Worm (Caenorhabditis elegans): Measurements from ENCODE around the gene W09D10.5.

Gene W09D10.5

ce11 chrIII:10720170-10720569, 8.8 kb upstream of the W09D10.5 start:
- TF ChIP-seq ekl-4 (GFP tag; IDR thresholded peaks at IDR 0.05), result peak; percentile 78
- TF ChIP-seq D2030.7 (GFP tag; IDR thresholded peaks at IDR 0.05), result no peak
- 0 out of 2 replicates have a peak, but pooled peaks have one; percentile 25 for TF ChIP-seq Y95B8A.8 (GFP tag; IDR thresholded peaks at IDR 0.05)
- TF ChIP-seq K12H6.12 (tag; optimal IDR thresholded peaks at IDR 0.05), result peak; percentile 72
- TF ChIP-seq hsf-1 (GFP tag; IDR thresholded peaks at IDR 0.05), result 0 out of 2 replicates have a peak, but pooled peaks have one; percentile 7
- peak; percentile 58 for TF ChIP-seq tbp1 (GFP tag; optimal IDR thresholded peaks at IDR 0.05)
- no peak for TF ChIP-seq snpc-3.4 (tag; optimal IDR thresholded peaks at IDR 0.05)
- TF ChIP-seq bed-2 (GFP tag; IDR thresholded peaks at IDR 0.05), result no peak
- peak; percentile 86 for TF ChIP-seq nfyb-1 (GFP tag; IDR thresholded peaks at IDR 0.05)
- TF ChIP-seq Y53G8AR.9 (GFP tag; conservative IDR thresholded peaks at IDR 0.05), result no peak
- TF ChIP-seq mel-28 (tag; optimal IDR thresholded peaks at IDR 0.05; ENCODE audit: borderline replicate concordance), result no peak
- no peak for TF ChIP-seq nfya-1 (tag; optimal IDR thresholded peaks at IDR 0.05; ENCODE audit: borderline replicate concordance, insufficient read depth)
- peak; percentile 83 for TF ChIP-seq somi-1 (GFP tag; optimal IDR thresholded peaks at IDR 0.05)
- peak; percentile 46 for TF ChIP-seq athp-1 (tag; optimal IDR thresholded peaks at IDR 0.05)
- TF ChIP-seq B0336.3 (GFP tag; IDR thresholded peaks at IDR 0.05), result peak; percentile 81
- no peak for TF ChIP-seq ztf-3 (GFP tag; optimal IDR thresholded peaks at IDR 0.05)
- TF ChIP-seq hlh-12 (tag; optimal IDR thresholded peaks at IDR 0.05), result no peak
- no peak for TF ChIP-seq F55B11.4 (tag; optimal IDR thresholded peaks at IDR 0.05; ENCODE audit: borderline replicate concordance, insufficient read depth)
- TF ChIP-seq let-526 (GFP tag; IDR thresholded peaks at IDR 0.05), result no peak
- TF ChIP-seq zfh-2 (GFP tag; conservative IDR thresholded peaks at IDR 0.05), result peak; percentile 95
- TF ChIP-seq C06A6.2 (GFP tag; conservative IDR thresholded peaks at IDR 0.05), result peak; percentile 68; the same call in 1 of the 2 replicates
- peak; percentile 71; the same call in 1 of the 2 replicates for TF ChIP-seq K11D2.4 (GFP tag; IDR thresholded peaks at IDR 0.05)
- peak; percentile 19 to 58 for TF ChIP-seq let-607 (tag; optimal IDR thresholded peaks at IDR 0.05)
- no peak for TF ChIP-seq tbx-9 (tag; optimal IDR thresholded peaks at IDR 0.05; ENCODE audit: borderline replicate concordance)
- TF ChIP-seq die-1 (tag; optimal IDR thresholded peaks at IDR 0.05), result no peak
- TF ChIP-seq madf-10 (tag; optimal IDR thresholded peaks at IDR 0.05), result peak; percentile 10
- no peak for TF ChIP-seq nhr-120 (GFP tag; IDR thresholded peaks at IDR 0.05)
- no peak for TF ChIP-seq hmg-20 (GFP tag; IDR thresholded peaks at IDR 0.05)
- peak; percentile 72 for TF ChIP-seq mcd-1 (GFP tag; IDR thresholded peaks at IDR 0.05)
- TF ChIP-seq attf-5 (GFP tag; optimal IDR thresholded peaks at IDR 0.05), result peak; percentile 81
- no peak for TF ChIP-seq sptf-2 (GFP tag; optimal IDR thresholded peaks at IDR 0.05)
- TF ChIP-seq aptf-3 (GFP tag; IDR thresholded peaks at IDR 0.05), result no peak
- TF ChIP-seq nhr-90 (tag; optimal IDR thresholded peaks at IDR 0.05), result no peak
- peak; percentile 8 for TF ChIP-seq ets-4 (GFP tag; optimal IDR thresholded peaks at IDR 0.05)
- TF ChIP-seq F37B4.10 (GFP tag; IDR thresholded peaks at IDR 0.05), result no peak
- no peak for TF ChIP-seq mes-4 (tag; optimal IDR thresholded peaks at IDR 0.05)
- peak; percentile 59; the same call in 1 of the 2 replicates for TF ChIP-seq egl-44 (GFP tag; IDR thresholded peaks at IDR 0.05)
- no peak for TF ChIP-seq Y79H2A.3 (GFP tag; conservative IDR thresholded peaks at IDR 0.05)
- TF ChIP-seq F23B12.7 (tag; optimal IDR thresholded peaks at IDR 0.05; ENCODE audit: insufficient read depth), result no peak
- no peak for TF ChIP-seq nfya-2 (GFP tag; IDR thresholded peaks at IDR 0.05)
- TF ChIP-seq lin-26 (GFP tag; IDR thresholded peaks at IDR 0.05), result peak; percentile 73
- TF ChIP-seq pbrm-1 (GFP tag; IDR thresholded peaks at IDR 0.05), result peak; percentile 79
- peak; percentile 59 for TF ChIP-seq ztf-26 (tag; optimal IDR thresholded peaks at IDR 0.05)
- TF ChIP-seq rcor-1 (GFP tag; IDR thresholded peaks at IDR 0.05), result peak; percentile 68
- TF ChIP-seq fkh-3 (tag; optimal IDR thresholded peaks at IDR 0.05), result no peak
- TF ChIP-seq T07F8.4 (tag; optimal IDR thresholded peaks at IDR 0.05), result no peak
- TF ChIP-seq gei-17 (GFP tag; optimal IDR thresholded peaks at IDR 0.05), result peak; percentile 37
- TF ChIP-seq hmg-1.2 (GFP tag; IDR thresholded peaks at IDR 0.05), result peak; percentile 92
- TF ChIP-seq B0261.1 (tag; optimal IDR thresholded peaks at IDR 0.05), result no peak

Measured in whole organism, young adult.